Fruit fly (Drosophila melanogaster): ENCODE measurements around the gene mRpL17.

DNA sequence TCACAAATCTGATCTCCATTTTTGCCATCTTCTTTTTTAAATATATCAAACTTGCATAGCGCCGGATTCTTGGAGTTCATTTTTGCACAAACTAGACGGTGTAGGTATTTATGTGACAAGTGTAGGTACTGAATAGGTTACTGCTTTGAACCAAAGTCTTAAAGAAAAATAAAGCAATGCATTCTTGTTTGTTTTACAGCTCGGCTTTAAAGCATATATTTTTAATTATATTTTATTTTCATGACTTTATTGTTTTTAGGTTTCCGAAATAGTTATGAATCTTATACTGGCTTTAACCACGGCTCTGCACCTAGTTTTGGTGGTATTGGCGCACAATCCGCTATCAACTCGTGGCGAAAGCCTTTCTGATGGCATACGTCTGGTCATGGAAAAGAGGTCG, 8.7 kb downstream of the mRpL17 start, which contains the start of gene CG32845:
- TF ChIP-seq Sox15 (GFP tag; optimal IDR thresholded peaks at IDR 0.05) (no peak), CG8632 (GFP tag; optimal IDR thresholded peaks at IDR 0.05) (no peak), CG6276 (GFP tag; optimal IDR thresholded peaks at IDR 0.05) (no peak), CG1621 (tag; optimal IDR thresholded peaks at IDR 0.05) (no peak), dac (GFP tag; optimal IDR thresholded peaks at IDR 0.05) (no peak), eg (GFP tag; IDR thresholded peaks at IDR 0.05) (no peak), Met (GFP tag; optimal IDR thresholded peaks at IDR 0.05) (no peak), salr (GFP tag; optimal IDR thresholded peaks at IDR 0.05) (no peak), topi (GFP tag; optimal IDR thresholded peaks at IDR 0.05) (no peak), spab (GFP tag; optimal IDR thresholded peaks at IDR 0.05) (no peak), fd85E (GFP tag; optimal IDR thresholded peaks at IDR 0.05) (no peak), Lpt (GFP tag; optimal IDR thresholded peaks at IDR 0.05) (no peak), CG34406 (GFP tag; optimal IDR thresholded peaks at IDR 0.05) (no peak)
